Worm (Caenorhabditis elegans): Measurements from ENCODE around the gene F46B6.12.

ce11 chrV:9775734-9776133 lies at the start of gene F46B6.12:
- TF ChIP-seq ama-1 (optimal IDR thresholded peaks at IDR 0.05) (no peak), fkh-10 (GFP tag; optimal IDR thresholded peaks at IDR 0.05) (no peak), ZK546.5 (tag; optimal IDR thresholded peaks at IDR 0.05) (no peak), unc-39 (tag; optimal IDR thresholded peaks at IDR 0.05) (no peak), skn-1 (tag; optimal IDR thresholded peaks at IDR 0.05) (no peak), zag-1 (tag; optimal IDR thresholded peaks at IDR 0.05) (no peak), nhr-237 (tag; optimal IDR thresholded peaks at IDR 0.05) (no peak), elt-1 (tag; optimal IDR thresholded peaks at IDR 0.05) (no peak), ceh-28 (tag; optimal IDR thresholded peaks at IDR 0.05) (no peak), nhr-28 (tag; optimal IDR thresholded peaks at IDR 0.05) (no peak), unc-62 (GFP tag; optimal IDR thresholded peaks at IDR 0.05) (no peak), pqm-1 (tag; optimal IDR thresholded peaks at IDR 0.05) (no peak), nhr-12 (tag; optimal IDR thresholded peaks at IDR 0.05) (no peak), ceh-9 (tag; optimal IDR thresholded peaks at IDR 0.05) (no peak)

Data from whole organism, L3 larva.